Fruit fly (Drosophila melanogaster): ENCODE data around the gene Uch.
A peak's percentile ranks its signal among the peaks of the same experiment; 100 is the strongest.

The Uch gene

DNA sequence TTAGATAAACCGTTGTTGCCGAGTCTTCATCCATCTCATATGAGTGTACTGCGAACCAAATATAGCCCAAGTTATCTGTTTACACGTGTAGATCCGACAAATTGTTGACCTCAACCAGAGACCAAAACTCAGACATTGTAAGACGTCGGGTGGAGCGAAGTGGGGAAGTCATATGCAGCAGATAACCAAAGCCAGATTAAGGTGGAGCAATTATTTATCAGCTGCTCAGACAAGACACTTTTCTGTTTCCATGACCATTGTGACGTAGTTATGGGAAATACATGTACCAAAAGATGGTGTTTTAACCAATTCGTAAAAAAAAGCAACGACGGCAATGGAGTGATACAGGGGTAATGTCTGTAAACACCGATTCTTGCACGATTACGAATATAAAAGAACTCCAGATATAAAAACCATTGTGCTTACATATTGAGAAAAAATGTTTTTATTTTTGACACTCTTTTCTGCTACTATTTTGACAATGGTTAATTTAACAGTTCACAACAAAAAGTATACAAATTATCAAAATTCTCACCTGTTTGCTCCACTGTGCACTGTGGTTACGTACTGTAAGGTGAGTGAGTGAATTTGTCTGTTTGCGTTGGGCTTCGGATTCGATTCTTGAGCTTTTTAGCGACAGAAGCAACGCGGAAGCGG, 36.6 kb downstream of the Uch start (continued):
- no peak for TF ChIP-seq sr (GFP tag; IDR thresholded peaks at IDR 0.05)
- no peak for TF ChIP-seq bigmax (GFP tag; optimal IDR thresholded peaks at IDR 0.05)
- TF ChIP-seq CG16813 (GFP tag; IDR thresholded peaks at IDR 0.05; ENCODE audit: partially characterized antibody): no peak
- TF ChIP-seq HLH4C (GFP tag; IDR thresholded peaks at IDR 0.05; ENCODE audit: partially characterized antibody): no peak
- TF ChIP-seq lbe (GFP tag; optimal IDR thresholded peaks at IDR 0.05): peak; percentile 4
- no peak for TF ChIP-seq schlank (tag; optimal IDR thresholded peaks at IDR 0.05)
- no peak for TF ChIP-seq sna (GFP tag; IDR thresholded peaks at IDR 0.05; ENCODE audit: partially characterized antibody)
- TF ChIP-seq Pdp1 (GFP tag; optimal IDR thresholded peaks at IDR 0.05): peak; percentile 47 to 59
- peak; percentile 30 for TF ChIP-seq CG15514 (GFP tag; optimal IDR thresholded peaks at IDR 0.05)
- 0 out of 2 replicates have a peak, but pooled peaks have one; percentile 13 for TF ChIP-seq ranshi (GFP tag; IDR thresholded peaks at IDR 0.05)
- TF ChIP-seq esg (GFP tag; conservative IDR thresholded peaks at IDR 0.05): peak; percentile 23; the same call in 1 of the 2 replicates
- no peak for TF ChIP-seq CG14710 (tag; optimal IDR thresholded peaks at IDR 0.05)
- no peak for TF ChIP-seq Poxn (GFP tag; IDR thresholded peaks at IDR 0.05)
- TF ChIP-seq CG3281 (GFP tag; optimal IDR thresholded peaks at IDR 0.05): peak; percentile 49
- 0 out of 2 replicates have a peak, but pooled peaks have one; percentile 17 for TF ChIP-seq H2.0 (GFP tag; IDR thresholded peaks at IDR 0.05)
- peak; percentile 30 for TF ChIP-seq slou (GFP tag; optimal IDR thresholded peaks at IDR 0.05)
- peak; percentile 88 for TF ChIP-seq CG4282 (GFP tag; optimal IDR thresholded peaks at IDR 0.05)
- no peak for TF ChIP-seq Awh (GFP tag; IDR thresholded peaks at IDR 0.05)
- TF ChIP-seq Xbp1 (GFP tag; optimal IDR thresholded peaks at IDR 0.05): peak; percentile 48
- peak; percentile 36 for TF ChIP-seq CG4820 (GFP tag; optimal IDR thresholded peaks at IDR 0.05)
- TF ChIP-seq CG2678 (tag; optimal IDR thresholded peaks at IDR 0.05): peak; percentile 53
- no peak for TF ChIP-seq CG13287 (GFP tag; IDR thresholded peaks at IDR 0.05; ENCODE audit: partially characterized antibody)
- TF ChIP-seq bab2 (GFP tag; optimal IDR thresholded peaks at IDR 0.05): peak; percentile 50
- TF ChIP-seq Ssrp (tag; optimal IDR thresholded peaks at IDR 0.05): peak; percentile 11
- no peak for TF ChIP-seq Hand (GFP tag; optimal IDR thresholded peaks at IDR 0.05)
- TF ChIP-seq B-H2 (GFP tag; optimal IDR thresholded peaks at IDR 0.05): no peak
- no peak for TF ChIP-seq Spps (tag; optimal IDR thresholded peaks at IDR 0.05)
- TF ChIP-seq GATAe (GFP tag; conservative IDR thresholded peaks at IDR 0.05): no peak
- peak; percentile 27; the same call in 1 of the 2 replicates for TF ChIP-seq CG32772 (GFP tag; IDR thresholded peaks at IDR 0.05)
- 0 out of 2 replicates have a peak, but pooled peaks have one; percentile 31 for TF ChIP-seq CG9215 (GFP tag; IDR thresholded peaks at IDR 0.05)
- no peak for TF ChIP-seq sens-2 (GFP tag; IDR thresholded peaks at IDR 0.05)
- no peak for TF ChIP-seq CG8281 (tag; optimal IDR thresholded peaks at IDR 0.05)
- peak; percentile 28 for TF ChIP-seq CG13775 (GFP tag; optimal IDR thresholded peaks at IDR 0.05)
- TF ChIP-seq Med (GFP tag): peak; percentile 93
- no peak for TF ChIP-seq CG8478 (optimal IDR thresholded peaks at IDR 0.05)
- TF ChIP-seq CG31224 (GFP tag; IDR thresholded peaks at IDR 0.05): no peak
- no peak for TF ChIP-seq CG1832 (GFP tag; optimal IDR thresholded peaks at IDR 0.05)
- no peak for TF ChIP-seq gfzf (GFP tag; optimal IDR thresholded peaks at IDR 0.05)
- TF ChIP-seq CG14014 (GFP tag; IDR thresholded peaks at IDR 0.05): peak; percentile 43; the same call in 1 of the 2 replicates
- TF ChIP-seq fd3F (GFP tag; optimal IDR thresholded peaks at IDR 0.05): peak; percentile 0
- no peak for TF ChIP-seq cg (GFP tag; optimal IDR thresholded peaks at IDR 0.05)
- TF ChIP-seq CG10274 (GFP tag; optimal IDR thresholded peaks at IDR 0.05): peak; percentile 25
- TF ChIP-seq hkb (optimal IDR thresholded peaks at IDR 0.05): no peak
- TF ChIP-seq hkb (GFP tag; IDR thresholded peaks at IDR 0.05): peak; percentile 36; the same call in 1 of the 2 replicates
- TF ChIP-seq sob (GFP tag; IDR thresholded peaks at IDR 0.05): peak; percentile 32; the same call in 1 of the 2 replicates
- no peak for TF ChIP-seq Hey (tag; optimal IDR thresholded peaks at IDR 0.05)
- no peak for TF ChIP-seq croc (GFP tag; conservative IDR thresholded peaks at IDR 0.05)
- peak; percentile 61 for TF ChIP-seq CG32532 (GFP tag; IDR thresholded peaks at IDR 0.05)
- no peak for TF ChIP-seq Asciz (GFP tag; optimal IDR thresholded peaks at IDR 0.05)
